Fruit fly (Drosophila melanogaster) whole organism, pupa: ENCODE data around the gene Cerk.

Experiments
- CG10348 ChIP-seq: fragments of 200-800 bp; sonication (Bioruptor generic); IDR thresholded peaks from 2 replicates; pipeline ENCODE4 v1.3.6; 2022; ENCODE audit warnings: missing biosample characterization, missing genetic modification characterization
- CG12605 ChIP-seq: fragments of 200-800 bp; sonication (Bioruptor generic); IDR thresholded peaks from 2 replicates; pipeline ENCODE4 v1.3.6; 2022; ENCODE audit warnings: missing biosample characterization, missing genetic modification characterization
- CG13204 ChIP-seq: fragments of 200-800 bp; sonication (Bioruptor generic); optimal IDR thresholded peaks from 2 replicates; lab custom pipeline; 2018; ENCODE audit warnings: missing biosample characterization, mild to moderate bottlenecking, missing genetic modification characterization, moderate library complexity
- CG14655 ChIP-seq: fragments of 200-800 bp; sonication (Bioruptor generic); optimal IDR thresholded peaks from 3 replicates; lab custom pipeline; 2017; ENCODE audit warnings: mild to moderate bottlenecking, missing biosample characterization, missing genetic modification reagents, missing genetic modification characterization
- CG15710 ChIP-seq: fragments of 200-800 bp; sonication (Bioruptor generic); optimal IDR thresholded peaks from 2 replicates; lab custom pipeline; 2018; ENCODE audit warnings: missing biosample characterization, mild to moderate bottlenecking, missing genetic modification characterization, moderate library complexity
- CG17806 ChIP-seq: fragments of 200-800 bp; sonication (Bioruptor generic); optimal IDR thresholded peaks from 2 replicates; lab custom pipeline; 2018; ENCODE audit warnings: missing biosample characterization, mild to moderate bottlenecking, missing genetic modification characterization, moderate library complexity
- CG32121 ChIP-seq: fragments of 200-800 bp; sonication (Bioruptor generic); IDR thresholded peaks from 2 replicates; pipeline ENCODE4 v1.3.6; 2022; ENCODE audit warnings: missing biosample characterization, missing genetic modification characterization
- CG34367 ChIP-seq: fragments of 200-800 bp; sonication (Bioruptor generic); optimal IDR thresholded peaks from 2 replicates; lab custom pipeline; 2018; ENCODE audit warnings: missing biosample characterization, mild to moderate bottlenecking, missing genetic modification characterization
- CG4496 ChIP-seq: fragments of 200-800 bp; sonication (Bioruptor generic); IDR thresholded peaks from 3 replicates; pipeline ENCODE4 v1.3.6; 2022; ENCODE audit warnings: missing biosample characterization, missing genetic modification characterization
- CG8159 ChIP-seq: fragments of 200-800 bp; sonication (Bioruptor generic); optimal IDR thresholded peaks from 3 replicates; lab custom pipeline; 2018; ENCODE audit warnings: missing biosample characterization, mild to moderate bottlenecking, missing genetic modification characterization, moderate library complexity
- CG8301 ChIP-seq: fragments of 200-800 bp; sonication (Bioruptor generic); optimal IDR thresholded peaks from 2 replicates; lab custom pipeline; 2018; ENCODE audit warnings: missing biosample characterization, mild to moderate bottlenecking, missing genetic modification characterization
- CG9948 ChIP-seq: fragments of 200-800 bp; sonication (Bioruptor generic); optimal IDR thresholded peaks from 2 replicates; lab custom pipeline; 2018; ENCODE audit warnings: missing biosample characterization, mild to moderate bottlenecking, missing genetic modification characterization, moderate library complexity
- D1 ChIP-seq: fragments of 200-800 bp; sonication (Bioruptor generic); optimal IDR thresholded peaks from 2 replicates; lab custom pipeline; 2018; ENCODE audit warnings: missing biosample characterization, mild to moderate bottlenecking, missing genetic modification characterization, moderate library complexity
- EcR ChIP-seq: fragments of 200-800 bp; sonication (Bioruptor generic); optimal IDR thresholded peaks from 3 replicates; lab custom pipeline; 2019; ENCODE audit warnings: missing biosample characterization, missing genetic modification characterization, mild to moderate bottlenecking, moderate library complexity, missing genetic modification reagents
- Ets98B ChIP-seq: fragments of 200-800 bp; sonication (Bioruptor generic); IDR thresholded peaks from 2 replicates; pipeline ENCODE4 v1.3.6; 2022; ENCODE audit warnings: missing biosample characterization, missing genetic modification characterization
- Pif1A ChIP-seq: fragments of 200-800 bp; sonication (Bioruptor generic); optimal IDR thresholded peaks from 3 replicates; lab custom pipeline; 2016; ENCODE audit warnings: missing biosample characterization, missing genetic modification characterization
- Pif1B ChIP-seq: fragments of 200-800 bp; sonication (Bioruptor generic); optimal IDR thresholded peaks from 3 replicates; lab custom pipeline; 2016; ENCODE audit warnings: missing biosample characterization, missing genetic modification characterization
- Snoo ChIP-seq: fragments of 200-800 bp; sonication (Bioruptor generic); optimal IDR thresholded peaks from 3 replicates; lab custom pipeline; 2017; ENCODE audit warnings: missing biosample characterization, mild to moderate bottlenecking, missing genetic modification characterization, inconsistent platforms
- fd96Ca ChIP-seq: fragments of 200-800 bp; sonication (Bioruptor generic); IDR thresholded peaks from 3 replicates; pipeline ENCODE4 v1.3.6; 2022; ENCODE audit warnings: missing biosample characterization, missing genetic modification characterization
- gl ChIP-seq: fragments of 200-800 bp; sonication (Bioruptor generic); optimal IDR thresholded peaks from 2 replicates; lab custom pipeline; 2018; ENCODE audit warnings: missing biosample characterization, mild to moderate bottlenecking, missing genetic modification characterization
- rn ChIP-seq: fragments of 200-800 bp; sonication (Bioruptor generic); IDR thresholded peaks from 2 replicates; pipeline ENCODE4 v1.3.6; 2022; ENCODE audit warnings: missing biosample characterization, missing genetic modification characterization

Gene Cerk

DNA sequence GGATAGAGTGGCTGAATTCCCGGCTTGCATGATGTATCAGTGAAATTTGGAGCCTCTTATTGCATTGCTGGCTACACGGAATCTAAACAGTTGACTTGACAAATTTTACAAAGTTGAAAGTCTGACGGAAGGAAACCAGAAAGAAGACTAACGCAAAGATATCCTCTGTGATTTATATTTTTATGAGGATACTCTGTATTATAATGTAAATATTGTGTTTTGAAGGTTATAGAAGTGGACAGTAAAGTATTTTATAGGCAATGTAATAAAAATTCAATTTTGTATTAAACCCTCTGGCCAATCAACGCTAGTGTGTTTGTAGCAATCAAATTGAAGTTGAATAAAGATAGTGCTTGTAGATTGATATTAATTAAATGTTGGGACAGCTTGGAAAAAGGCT is 19.5 kb upstream of the Cerk start, which contains the start of gene CG14668:
CG14668 (minus strand) TSS at position 101 of the 400 bp plus-strand sequence.
- TF ChIP-seq CG12605 = no peak

DNA sequence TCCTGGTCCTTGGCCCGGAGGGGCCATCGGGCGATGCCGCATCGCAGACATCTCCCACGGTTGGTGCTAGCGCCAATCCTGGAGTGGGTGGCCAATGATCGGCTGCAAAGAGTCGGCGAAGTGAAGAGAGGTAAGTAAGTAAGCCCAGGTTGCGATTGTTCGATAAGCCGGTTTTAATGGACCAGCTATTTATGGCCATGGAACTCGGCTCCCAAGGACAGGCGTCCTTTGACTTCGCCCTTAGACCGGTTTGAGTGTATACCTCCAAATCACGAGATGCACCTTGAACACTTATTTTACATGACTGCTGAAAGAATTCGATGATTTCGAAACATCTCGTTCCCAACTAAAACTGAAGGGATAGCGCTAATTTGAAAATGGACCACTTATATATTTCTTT is 17.7 kb upstream of the Cerk start:
- TF ChIP-seq EcR (GFP tag; lab: Kevin White, UChicago) = peak; percentile 98
- TF ChIP-seq CG17806 = peak; percentile 13
- TF ChIP-seq Pif1B (GFP tag; lab: Kevin White, UChicago) = no peak
- TF ChIP-seq gl = peak; percentile 19

DNA sequence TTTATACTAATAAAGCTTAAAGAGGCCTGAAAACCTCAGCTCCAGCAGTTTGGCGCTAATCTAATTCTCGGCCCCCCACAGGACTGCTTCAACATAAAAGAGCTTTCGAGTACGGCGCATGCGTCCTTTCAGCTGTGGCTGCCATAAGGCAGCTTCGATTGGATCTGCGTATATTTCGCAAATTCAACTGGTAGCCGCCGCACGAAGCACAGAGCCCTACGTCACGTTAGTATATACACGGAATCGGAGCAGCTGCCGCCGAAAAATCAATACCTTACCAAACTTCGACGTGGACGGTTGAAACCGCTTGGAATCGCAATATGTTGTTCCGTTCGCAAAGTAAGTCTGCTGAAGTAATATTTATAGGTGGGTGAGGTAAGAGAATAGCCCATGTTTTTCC is 8.5 kb upstream of the Cerk start, which contains the start of gene 7B2:
7B2 (plus strand) TSS at position 169 of the 400 bp plus-strand sequence.
- no peak for TF ChIP-seq CG14655
- TF ChIP-seq CG8301 (tag; lab: Kevin White, UChicago) = no peak
- no peak for TF ChIP-seq Snoo (tag; lab: Kevin White, UChicago)
- no peak for TF ChIP-seq CG15710 (tag; lab: Kevin White, UChicago)
- no peak for TF ChIP-seq CG9948
- no peak for TF ChIP-seq CG10348 (GFP tag; lab: Robert Waterston, UW)
- TF ChIP-seq CG4496 (GFP tag; lab: Robert Waterston, UW) = no peak
- no peak for TF ChIP-seq CG32121 (GFP tag; lab: Robert Waterston, UW)
- no peak for TF ChIP-seq CG8159 (tag; lab: Kevin White, UChicago)
- TF ChIP-seq D1 (tag; lab: Kevin White, UChicago) = no peak
- no peak for TF ChIP-seq EcR (GFP tag; lab: Kevin White, UChicago)
- no peak for TF ChIP-seq fd96Ca (GFP tag; lab: Robert Waterston, UW)
- TF ChIP-seq Ets98B = no peak
- TF ChIP-seq rn (GFP tag; lab: Robert Waterston, UW) = no peak
- no peak for TF ChIP-seq gl
- no peak for TF ChIP-seq Pif1A (GFP tag; lab: Kevin White, UChicago)
- TF ChIP-seq CG34367 = no peak
- TF ChIP-seq, all 21 proteins: peak for 0

DNA sequence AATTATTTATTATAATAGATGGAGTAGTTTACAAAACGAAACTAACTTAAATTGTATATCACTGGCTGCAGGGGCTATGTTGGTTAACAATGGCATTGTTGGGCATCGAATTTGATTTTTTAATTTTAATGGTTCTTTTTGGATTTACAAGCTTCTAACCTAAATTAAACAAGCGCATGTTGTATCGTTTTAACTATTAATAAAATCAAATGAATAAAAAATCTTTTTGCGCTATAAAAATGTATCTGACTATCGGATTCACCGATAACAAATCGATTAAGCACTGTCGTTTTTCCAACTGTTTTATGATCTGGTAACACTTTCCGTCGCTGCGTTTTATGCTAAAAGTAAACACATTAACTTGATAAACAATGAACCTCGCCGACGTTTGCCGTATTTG is 6.6 kb upstream of the Cerk start, which contains the start of the genes hd and CG14667:
hd (minus strand) TSS at position 243 of the 400 bp plus-strand sequence.
CG14667 (plus strand) TSS at position 303 of the 400 bp plus-strand sequence.
- no peak for TF ChIP-seq Snoo (tag; lab: Kevin White, UChicago)
- TF ChIP-seq CG10348 (GFP tag; lab: Robert Waterston, UW) = no peak
- TF ChIP-seq CG34367 = no peak
- no peak for TF ChIP-seq CG32121 (GFP tag; lab: Robert Waterston, UW)
- TF ChIP-seq gl = no peak
- no peak for TF ChIP-seq EcR (GFP tag; lab: Kevin White, UChicago)
- no peak for TF ChIP-seq CG8301 (tag; lab: Kevin White, UChicago)
- TF ChIP-seq Pif1A (GFP tag; lab: Kevin White, UChicago) = no peak
- TF ChIP-seq CG14655 = no peak
- TF ChIP-seq Ets98B = no peak
- no peak for TF ChIP-seq CG8159 (tag; lab: Kevin White, UChicago)
- TF ChIP-seq CG4496 (GFP tag; lab: Robert Waterston, UW) = no peak
- TF ChIP-seq fd96Ca (GFP tag; lab: Robert Waterston, UW) = no peak
- TF ChIP-seq Pif1B (GFP tag; lab: Kevin White, UChicago) = no peak
- TF ChIP-seq CG13204 (GFP tag; lab: Kevin White, UChicago) = no peak
- TF ChIP-seq rn (GFP tag; lab: Robert Waterston, UW) = no peak
- no peak for TF ChIP-seq CG17806
- no peak for TF ChIP-seq CG12605
- TF ChIP-seq CG9948 = no peak

DNA sequence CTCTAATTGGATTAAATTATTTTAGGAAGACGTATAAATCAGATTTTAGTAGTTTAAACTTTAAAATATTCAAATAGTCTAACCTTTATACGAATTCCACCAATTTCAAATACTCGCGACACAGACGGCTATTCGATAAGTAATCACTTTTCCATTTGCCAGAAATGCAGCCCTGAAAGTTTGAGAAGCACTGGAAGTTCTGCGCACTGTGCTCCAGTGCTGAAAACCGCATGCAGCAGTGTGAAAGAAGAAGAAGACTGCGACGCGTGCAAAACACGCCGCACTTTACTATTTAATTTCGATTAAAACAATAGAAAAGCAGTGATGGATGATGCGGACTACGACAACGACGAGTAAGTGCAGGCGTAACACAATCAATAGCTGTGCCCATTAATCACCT is 3.5 kb upstream of the Cerk start, which contains the start of gene Polr2F:
Polr2F (plus strand) TSS at position 233 of the 400 bp plus-strand sequence.
- TF ChIP-seq gl (no peak), CG4496 (GFP tag; lab: Robert Waterston, UW) (peak; percentile 81), Pif1A (GFP tag; lab: Kevin White, UChicago) (no peak), CG12605 (no peak), CG34367 (peak; percentile 1), CG10348 (GFP tag; lab: Robert Waterston, UW) (0 out of 2 replicates have a peak, but pooled peaks have one; percentile 10), CG32121 (GFP tag; lab: Robert Waterston, UW) (peak; percentile 45; the same call in 1 of the 2 replicates), CG14655 (no peak), Ets98B (peak; percentile 66), CG15710 (tag; lab: Kevin White, UChicago) (peak; percentile 54), CG17806 (peak; percentile 40), Snoo (tag; lab: Kevin White, UChicago) (peak; percentile 60), EcR (GFP tag; lab: Kevin White, UChicago) (no peak), Pif1B (GFP tag; lab: Kevin White, UChicago) (no peak), CG8301 (tag; lab: Kevin White, UChicago) (no peak), rn (GFP tag; lab: Robert Waterston, UW) (peak; percentile 33; the same call in 1 of the 2 replicates), D1 (tag; lab: Kevin White, UChicago) (no peak), CG9948 (peak; percentile 17), CG8159 (tag; lab: Kevin White, UChicago) (no peak), fd96Ca (GFP tag; lab: Robert Waterston, UW) (peak; percentile 36; the same call in 1 of the 3 replicates)

DNA sequence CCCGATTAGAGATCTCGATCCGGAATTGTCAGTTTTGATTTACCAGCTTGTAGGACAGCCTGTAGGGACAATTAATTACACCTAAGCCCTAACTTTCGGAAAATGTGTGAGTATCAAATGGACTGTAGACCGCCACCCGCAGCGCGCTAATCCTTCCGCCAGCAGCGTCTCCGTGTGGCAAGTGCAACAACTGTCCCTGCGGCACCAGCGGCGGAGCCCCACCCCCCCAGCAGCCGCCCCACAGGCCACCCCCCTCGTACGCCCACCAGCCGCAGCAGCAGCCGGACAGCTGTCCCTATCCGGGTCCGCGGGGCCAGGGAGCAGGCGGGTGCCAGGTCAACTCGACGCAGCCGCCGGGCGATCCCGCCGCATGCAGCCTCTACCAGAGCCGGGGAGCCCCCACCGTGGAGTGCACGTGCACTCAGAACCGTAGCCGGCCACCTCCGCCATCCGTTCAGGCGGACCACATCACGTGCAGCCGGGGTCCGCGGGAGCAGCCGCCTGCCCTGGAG is 1.4 kb upstream of the Cerk start, which contains the start of the genes CG31542 and CG34277:
CG31542 (plus strand) TSS at position 51 of the 512 bp plus-strand sequence.
CG34277 (plus strand) TSS at position 51 of the 512 bp plus-strand sequence.
- TF ChIP-seq CG12605 = no peak
- TF ChIP-seq D1 (tag; lab: Kevin White, UChicago) = no peak
- no peak for TF ChIP-seq CG34367
- no peak for TF ChIP-seq fd96Ca (GFP tag; lab: Robert Waterston, UW)
- no peak for TF ChIP-seq CG17806
- TF ChIP-seq Snoo (tag; lab: Kevin White, UChicago) = no peak
- TF ChIP-seq EcR (GFP tag; lab: Kevin White, UChicago) = no peak
- TF ChIP-seq CG8159 (tag; lab: Kevin White, UChicago) = no peak
- no peak for TF ChIP-seq rn (GFP tag; lab: Robert Waterston, UW)
- TF ChIP-seq gl = no peak
